Fruit fly (Drosophila melanogaster): ENCODE results near the gene rept.
A peak's percentile ranks its signal among the peaks of the same experiment; 100 is the strongest.

Gene rept

dm6 chr3L:19254715-19255428 lies at the start of gene rept, which contains the start of gene mRpL21 (continued):
- peak; percentile 65 for TF ChIP-seq CG12744 (GFP tag; optimal IDR thresholded peaks at IDR 0.05)
- TF ChIP-seq Sin3A (optimal IDR thresholded peaks at IDR 0.05) = peak; percentile 83
- TF ChIP-seq tin (GFP tag; optimal IDR thresholded peaks at IDR 0.05) = peak; percentile 51
- peak; percentile 47 for TF ChIP-seq CG11504 (tag; optimal IDR thresholded peaks at IDR 0.05)
- peak; percentile 14 for TF ChIP-seq CG12219 (GFP tag; optimal IDR thresholded peaks at IDR 0.05)
- TF ChIP-seq CG6272 (GFP tag; IDR thresholded peaks at IDR 0.05) = peak; percentile 53; the same call in 1 of the 2 replicates
- peak; percentile 54; the same call in 1 of the 3 replicates for TF ChIP-seq ken (GFP tag; IDR thresholded peaks at IDR 0.05)
- peak; percentile 21 for TF ChIP-seq CG18262 (tag; optimal IDR thresholded peaks at IDR 0.05)
- no peak for TF ChIP-seq CG4360 (GFP tag; IDR thresholded peaks at IDR 0.05)
- peak; percentile 49 for TF ChIP-seq Dip3 (GFP tag; optimal IDR thresholded peaks at IDR 0.05)
- peak in 1 of 2 experiments; percentile 40 for TF ChIP-seq bsh (GFP tag; optimal IDR thresholded peaks at IDR 0.05)
- peak; percentile 79 for TF ChIP-seq CG30403 (GFP tag; optimal IDR thresholded peaks at IDR 0.05)
- TF ChIP-seq bab2 (GFP tag; optimal IDR thresholded peaks at IDR 0.05) = peak; percentile 56
- TF ChIP-seq phol (tag; optimal IDR thresholded peaks at IDR 0.05) = peak; percentile 57
- TF ChIP-seq lab (GFP tag; optimal IDR thresholded peaks at IDR 0.05) = peak; percentile 68
- TF ChIP-seq CG4730 (GFP tag; IDR thresholded peaks at IDR 0.05) = no peak
- peak; percentile 45; the same call in 1 of the 4 replicates for TF ChIP-seq Gug (GFP tag; IDR thresholded peaks at IDR 0.05)
- peak; percentile 58 for TF ChIP-seq gro (GFP tag; optimal IDR thresholded peaks at IDR 0.05)
- no peak for TF ChIP-seq kah (GFP tag; optimal IDR thresholded peaks at IDR 0.05)
- peak; percentile 5 for TF ChIP-seq Nf-YB (GFP tag; optimal IDR thresholded peaks at IDR 0.05)
- peak; percentile 40 for TF ChIP-seq CG10209 (GFP tag; optimal IDR thresholded peaks at IDR 0.05)
- peak; percentile 86 for TF ChIP-seq row (GFP tag; IDR thresholded peaks at IDR 0.05)
- TF ChIP-seq ems (GFP tag; optimal IDR thresholded peaks at IDR 0.05) = peak; percentile 17
- TF ChIP-seq Bteb2 (GFP tag; optimal IDR thresholded peaks at IDR 0.05) = peak; percentile 55
- peak; percentile 65 for TF ChIP-seq E2f2 (GFP tag; IDR thresholded peaks at IDR 0.05)
- TF ChIP-seq CG9437 (GFP tag; optimal IDR thresholded peaks at IDR 0.05) = peak; percentile 46
- TF ChIP-seq nerfin-1 (tag; optimal IDR thresholded peaks at IDR 0.05) = peak; percentile 36
- peak; percentile 36 for TF ChIP-seq CG1233 (GFP tag; optimal IDR thresholded peaks at IDR 0.05)
- TF ChIP-seq CG17361 (GFP tag; IDR thresholded peaks at IDR 0.05) = peak; percentile 49; the same call in 1 of the 3 replicates
- no peak for TF ChIP-seq Jarid2 (GFP tag; optimal IDR thresholded peaks at IDR 0.05)
- no peak for TF ChIP-seq CG10431 (GFP tag; optimal IDR thresholded peaks at IDR 0.05)
- TF ChIP-seq Pdp1 (GFP tag; optimal IDR thresholded peaks at IDR 0.05) = peak; percentile 31 to 94
- TF ChIP-seq CG7786 (GFP tag; optimal IDR thresholded peaks at IDR 0.05) = peak; percentile 50
- TF ChIP-seq pzg (GFP tag; optimal IDR thresholded peaks at IDR 0.05) = peak; percentile 70
- TF ChIP-seq CG13287 (GFP tag; IDR thresholded peaks at IDR 0.05; ENCODE audit: partially characterized antibody) = peak; percentile 46; the same call in 1 of the 2 replicates
- TF ChIP-seq zfh2 (GFP tag; optimal IDR thresholded peaks at IDR 0.05) = peak; percentile 74
- peak; percentile 13 for TF ChIP-seq schlank (tag; optimal IDR thresholded peaks at IDR 0.05)
- peak; percentile 48 for TF ChIP-seq chn (GFP tag; optimal IDR thresholded peaks at IDR 0.05)
- TF ChIP-seq CG1024 (GFP tag; IDR thresholded peaks at IDR 0.05) = no peak
- peak; percentile 10 for TF ChIP-seq Oli (tag; optimal IDR thresholded peaks at IDR 0.05)
- TF ChIP-seq Optix (GFP tag; IDR thresholded peaks at IDR 0.05) = no peak; the same call in 2 of the 3 replicates
- peak; percentile 57 for TF ChIP-seq CG12391 (tag; optimal IDR thresholded peaks at IDR 0.05)
- peak; percentile 11 for TF ChIP-seq CG8290 (GFP tag; optimal IDR thresholded peaks at IDR 0.05)
- TF ChIP-seq CG8290 (tag; optimal IDR thresholded peaks at IDR 0.05) = peak in 1 of 2 experiments; percentile 63
- TF ChIP-seq CG11085 (GFP tag; IDR thresholded peaks at IDR 0.05) = 0 out of 2 replicates have a peak, but pooled peaks have one; percentile 16
- no peak for TF ChIP-seq vnd (GFP tag; IDR thresholded peaks at IDR 0.05; ENCODE audit: partially characterized antibody)
- no peak for TF ChIP-seq Trl (optimal IDR thresholded peaks at IDR 0.05)
- TF ChIP-seq Trl (GFP tag; optimal IDR thresholded peaks at IDR 0.05) = peak; percentile 33
- TF ChIP-seq mirr (GFP tag; optimal IDR thresholded peaks at IDR 0.05) = no peak
- TF ChIP-seq tgo (GFP tag; IDR thresholded peaks at IDR 0.05) = peak; percentile 36; the same call in 1 of the 3 replicates

All from whole organism, embryonic.